Worm (Caenorhabditis elegans) whole organism, mixed stage, embryonic: ENCODE measurements around the gene srp-6.

ENCODE experiments used
- bed-3 ChIP-seq: fragments of 200-800 bp; sonication (Bioruptor generic); optimal IDR thresholded peaks from 3 replicates; lab custom pipeline; 2018; ENCODE audit warnings: mild to moderate bottlenecking, missing genetic modification characterization, moderate library complexity, missing compliant biosample characterization
- blmp-1 ChIP-seq: fragments of 150-350 bp; optimal IDR thresholded peaks from 2 replicates; lab custom pipeline; 2014; ENCODE audit warnings: missing biosample characterization, missing genetic modification characterization
- ceh-39 ChIP-seq: fragments of 150-350 bp; optimal IDR thresholded peaks from 2 replicates; lab custom pipeline; 2014; ENCODE audit warnings: missing biosample characterization, missing genetic modification characterization
- ceh-43 ChIP-seq: fragments of 200-800 bp; sonication (Bioruptor generic); optimal IDR thresholded peaks from 2 replicates; lab custom pipeline; 2018; ENCODE audit warnings: mild to moderate bottlenecking, missing genetic modification characterization, moderate library complexity, missing compliant biosample characterization
- ceh-83 ChIP-seq: fragments of 200-800 bp; sonication (Bioruptor generic); optimal IDR thresholded peaks from 2 replicates; lab custom pipeline; 2018; ENCODE audit warnings: mild to moderate bottlenecking, missing genetic modification characterization, missing compliant biosample characterization
- ces-1 ChIP-seq: fragments of 150-350 bp; optimal IDR thresholded peaks from 2 replicates; lab custom pipeline; 2014; ENCODE audit warnings: missing biosample characterization, missing genetic modification reagents, missing genetic modification characterization
- cnd-1 ChIP-seq: fragments of 200-800 bp; sonication (Bioruptor generic); optimal IDR thresholded peaks from 2 replicates; lab custom pipeline; 2018; ENCODE audit warnings: mild to moderate bottlenecking, missing genetic modification characterization, missing compliant biosample characterization
- drap-1 ChIP-seq: fragments of 200-800 bp; sonication (Bioruptor generic); optimal IDR thresholded peaks from 3 replicates; lab custom pipeline; 2018; ENCODE audit warnings: mild to moderate bottlenecking, missing genetic modification characterization, missing compliant biosample characterization
- elt-1 ChIP-seq: sonication (generic microtip); optimal IDR thresholded peaks from 2 replicates; lab custom pipeline; 2017; ENCODE audit warnings: missing genetic modification characterization, mild to moderate bottlenecking, missing compliant biosample characterization, antibody characterized with exemption, moderate library complexity, borderline replicate concordance; ENCODE audit not compliant: insufficient read depth
- elt-3 ChIP-seq: fragments of 150-350 bp; optimal IDR thresholded peaks from 2 replicates; lab custom pipeline; 2014; ENCODE audit warnings: missing biosample characterization, missing genetic modification characterization
- flh-1 ChIP-seq: fragments of 200-800 bp; sonication (Bioruptor generic); optimal IDR thresholded peaks from 2 replicates; lab custom pipeline; 2018; ENCODE audit warnings: mild to moderate bottlenecking, missing genetic modification characterization, moderate library complexity, missing compliant biosample characterization
- ham-2 ChIP-seq: fragments of 200-800 bp; sonication (Bioruptor generic); optimal IDR thresholded peaks from 2 replicates; lab custom pipeline; 2018; ENCODE audit warnings: mild to moderate bottlenecking, missing genetic modification characterization, missing compliant biosample characterization
- hlh-1 ChIP-seq: fragments of 150-350 bp; optimal IDR thresholded peaks from 2 replicates; lab custom pipeline; 2014; ENCODE audit warnings: missing biosample characterization, missing genetic modification reagents, missing genetic modification characterization
- lin-13 ChIP-seq: fragments of 150-350 bp; optimal IDR thresholded peaks from 2 replicates; lab custom pipeline; 2014; ENCODE audit warnings: missing biosample characterization, missing genetic modification characterization
- lin-32 ChIP-seq: fragments of 200-800 bp; sonication (Bioruptor generic); optimal IDR thresholded peaks from 2 replicates; lab custom pipeline; 2018; ENCODE audit warnings: mild to moderate bottlenecking, missing genetic modification characterization, missing compliant biosample characterization
- lsy-2 ChIP-seq: fragments of 150-350 bp; optimal IDR thresholded peaks from 2 replicates; lab custom pipeline; 2014; ENCODE audit warnings: missing biosample characterization, missing genetic modification characterization
- mab-5 ChIP-seq: fragments of 150-350 bp; optimal IDR thresholded peaks from 2 replicates; lab custom pipeline; 2014; ENCODE audit warnings: missing biosample characterization, missing genetic modification characterization
- mep-1 ChIP-seq: fragments of 150-350 bp; optimal IDR thresholded peaks from 2 replicates; lab custom pipeline; 2017; ENCODE audit warnings: missing biosample characterization, missing genetic modification reagents, missing genetic modification characterization, inconsistent platforms
- mls-2 ChIP-seq: sonication (generic microtip); optimal IDR thresholded peaks from 2 replicates; lab custom pipeline; 2016; ENCODE audit warnings: mild to moderate bottlenecking, missing genetic modification characterization, moderate library complexity, missing compliant biosample characterization
- nhr-2 ChIP-seq: fragments of 150-350 bp; optimal IDR thresholded peaks from 2 replicates; lab custom pipeline; 2014; ENCODE audit warnings: missing biosample characterization, missing genetic modification characterization
- nhr-28 ChIP-seq: fragments of 150-350 bp; optimal IDR thresholded peaks from 2 replicates; lab custom pipeline; 2014; ENCODE audit warnings: missing biosample characterization, missing genetic modification characterization
- nhr-76 ChIP-seq: sonication (generic microtip); optimal IDR thresholded peaks from 2 replicates; lab custom pipeline; 2017; ENCODE audit warnings: missing biosample characterization, missing genetic modification characterization
- pha-4 ChIP-seq: fragments of 150-350 bp; optimal IDR thresholded peaks from 2 replicates; lab custom pipeline; 2018; ENCODE audit warnings: missing biosample characterization, missing genetic modification reagents, missing genetic modification characterization
- sem-2 ChIP-seq: fragments of 200-800 bp; sonication (Bioruptor generic); optimal IDR thresholded peaks from 2 replicates; lab custom pipeline; 2018; ENCODE audit warnings: mild to moderate bottlenecking, missing genetic modification characterization, missing compliant biosample characterization
- snpc-4 ChIP-seq: fragments of 150-350 bp; optimal IDR thresholded peaks from 2 replicates; lab custom pipeline; 2014; ENCODE audit warnings: missing biosample characterization, missing genetic modification characterization
- sptf-1 ChIP-seq: sonication (generic microtip); optimal IDR thresholded peaks from 2 replicates; lab custom pipeline; 2017; ENCODE audit warnings: mild to moderate bottlenecking, missing genetic modification characterization, moderate library complexity, missing compliant biosample characterization
- tbx-8 ChIP-seq: fragments of 200-800 bp; sonication (Bioruptor generic); optimal IDR thresholded peaks from 2 replicates; lab custom pipeline; 2018; ENCODE audit warnings: mild to moderate bottlenecking, missing genetic modification characterization, moderate library complexity, missing compliant biosample characterization
- unc-120 ChIP-seq: sonication (generic microtip); optimal IDR thresholded peaks from 2 replicates; lab custom pipeline; 2017; ENCODE audit warnings: missing genetic modification characterization, missing compliant biosample characterization; ENCODE audit not compliant: poor library complexity, severe bottlenecking
- unc-62 ChIP-seq: fragments of 150-350 bp; optimal IDR thresholded peaks from 2 replicates; lab custom pipeline; 2014; ENCODE audit warnings: missing biosample characterization, missing genetic modification reagents, missing genetic modification characterization
- zip-8 ChIP-seq: fragments of 150-350 bp; optimal IDR thresholded peaks from 2 replicates; lab custom pipeline; 2014; ENCODE audit warnings: missing biosample characterization, missing genetic modification characterization
- ztf-11 ChIP-seq: fragments of 150-350 bp; optimal IDR thresholded peaks from 2 replicates; lab custom pipeline; 2014; ENCODE audit warnings: missing biosample characterization, missing genetic modification characterization

Gene srp-6

ce11 chrV:7381008-7381407, 4.9 kb downstream of the srp-6 start, which contains the start of gene C03G6.17:
Gene C03G6.17 (minus strand): TSS chrV:7381108.
- TF ChIP-seq ces-1 (GFP tag; lab: Kevin White, UChicago) (no peak), cnd-1 (tag; lab: Kevin White, UChicago) (no peak), elt-1 (tag; lab: Kevin White, UChicago) (no peak), elt-3 (tag; lab: Kevin White, UChicago) (no peak), mls-2 (tag; lab: Kevin White, UChicago) (no peak), hlh-1 (tag; lab: Kevin White, UChicago) (no peak), nhr-2 (tag; lab: Kevin White, UChicago) (no peak), nhr-28 (tag; lab: Kevin White, UChicago) (no peak), mep-1 (tag; lab: Kevin White, UChicago) (no peak), unc-120 (tag; lab: Kevin White, UChicago) (no peak), unc-62 (GFP tag; lab: Kevin White, UChicago) (no peak), sptf-1 (tag; lab: Kevin White, UChicago) (no peak), bed-3 (GFP tag; lab: Kevin White, UChicago) (no peak), snpc-4 (no peak), mab-5 (tag; lab: Kevin White, UChicago) (no peak), flh-1 (no peak), ztf-11 (tag; lab: Kevin White, UChicago) (no peak), drap-1 (no peak)

- TF ChIP-seq unc-62 (GFP tag; lab: Kevin White, UChicago) = no peak
- TF ChIP-seq nhr-28 (tag; lab: Kevin White, UChicago) = no peak
- TF ChIP-seq pha-4 (tag; lab: Kevin White, UChicago) = no peak
- TF ChIP-seq drap-1 = no peak
- no peak for TF ChIP-seq sptf-1 (tag; lab: Kevin White, UChicago)
- no peak for TF ChIP-seq flh-1
- no peak for TF ChIP-seq sem-2 (GFP tag; lab: Kevin White, UChicago)
- no peak for TF ChIP-seq mep-1 (tag; lab: Kevin White, UChicago)
- TF ChIP-seq blmp-1 (tag; lab: Kevin White, UChicago) = no peak
These were observed 6.5 kb downstream of the srp-6 start, which contains the start of gene srsx-24 for ce11 chrV:7379384-7379783. Gene srsx-24 (minus strand): TSS chrV:7379484.

ce11 chrV:7374090-7374489, 11.8 kb downstream of the srp-6 start, which contains the start of gene srx-56:
Gene srx-56 (plus strand): TSS chrV:7374390.
- TF ChIP-seq cnd-1 (tag; lab: Kevin White, UChicago) = no peak

ce11 chrV:7369578-7369977, 16.3 kb downstream of the srp-6 start, which contains the start of gene srj-14:
Gene srj-14 (plus strand): TSS chrV:7369708.
- TF ChIP-seq blmp-1 (tag; lab: Kevin White, UChicago) (no peak), ztf-11 (tag; lab: Kevin White, UChicago) (no peak), cnd-1 (tag; lab: Kevin White, UChicago) (no peak), unc-62 (GFP tag; lab: Kevin White, UChicago) (no peak), ham-2 (GFP tag; lab: Kevin White, UChicago) (no peak), lsy-2 (tag; lab: Kevin White, UChicago) (no peak), mab-5 (tag; lab: Kevin White, UChicago) (no peak), nhr-2 (tag; lab: Kevin White, UChicago) (no peak), snpc-4 (no peak), zip-8 (tag; lab: Kevin White, UChicago) (no peak), nhr-28 (tag; lab: Kevin White, UChicago) (no peak), nhr-76 (tag; lab: Kevin White, UChicago) (no peak), elt-3 (tag; lab: Kevin White, UChicago) (no peak), mep-1 (tag; lab: Kevin White, UChicago) (no peak)

ce11 chrV:7364951-7365350, 21.0 kb downstream of the srp-6 start, which contains the start of gene exc-13:
Gene exc-13 (plus strand): TSS chrV:7365251.
- TF ChIP-seq tbx-8 (GFP tag; lab: Kevin White, UChicago) = no peak
- no peak for TF ChIP-seq sem-2 (GFP tag; lab: Kevin White, UChicago)
- TF ChIP-seq cnd-1 (tag; lab: Kevin White, UChicago) = no peak
- no peak for TF ChIP-seq lin-13 (tag; lab: Kevin White, UChicago)
- no peak for TF ChIP-seq ceh-39 (tag; lab: Kevin White, UChicago)
- no peak for TF ChIP-seq ceh-43 (GFP tag; lab: Kevin White, UChicago)
- TF ChIP-seq lin-32 = no peak
- no peak for TF ChIP-seq mab-5 (tag; lab: Kevin White, UChicago)
- TF ChIP-seq ceh-83 (GFP tag; lab: Kevin White, UChicago) = no peak
- no peak for TF ChIP-seq ham-2 (GFP tag; lab: Kevin White, UChicago)
